Worm (Caenorhabditis elegans): ENCODE results near the gene C27D6.1.

ce11 chrII:5222830-5223229 lies 50.3 kb downstream of the C27D6.1 start:
- no peak for TF ChIP-seq lin-39 (tag; optimal IDR thresholded peaks at IDR 0.05)
- no peak for TF ChIP-seq nhr-12 (tag; optimal IDR thresholded peaks at IDR 0.05)
- TF ChIP-seq nhr-23 (tag; optimal IDR thresholded peaks at IDR 0.05), result no peak
- TF ChIP-seq nhr-76 (tag; optimal IDR thresholded peaks at IDR 0.05), result no peak
- TF ChIP-seq eor-1 (tag; optimal IDR thresholded peaks at IDR 0.05), result no peak
- no peak for TF ChIP-seq nhr-77 (tag; optimal IDR thresholded peaks at IDR 0.05)
- TF ChIP-seq nhr-11 (tag; optimal IDR thresholded peaks at IDR 0.05), result no peak

All from whole organism, L3 larva.